Fruit fly (Drosophila melanogaster) whole organism, embryonic: ENCODE measurements around the gene Rab23.

Experiments used
- Ada2b ChIP-seq: fragments of 200-800 bp; sonication (Bioruptor generic); IDR thresholded peaks from 2 replicates; pipeline ENCODE4 v1.3.6; 2022; ENCODE audit warnings: missing biosample characterization, missing genetic modification characterization
- CG10147 ChIP-seq: fragments of 200-800 bp; sonication (Bioruptor generic); optimal IDR thresholded peaks from 2 replicates; lab custom pipeline; 2019; ENCODE audit warnings: missing biosample characterization, mild to moderate bottlenecking, missing genetic modification characterization, moderate library complexity
- CG10462 ChIP-seq: fragments of 200-800 bp; sonication (Bioruptor generic); optimal IDR thresholded peaks from 2 replicates; lab custom pipeline; 2016; ENCODE audit warnings: missing biosample characterization, missing genetic modification characterization
- CG10654 ChIP-seq: fragments of 200-800 bp; sonication (Bioruptor generic); optimal IDR thresholded peaks from 2 replicates; lab custom pipeline; 2016; ENCODE audit warnings: missing biosample characterization, missing genetic modification characterization
- CG10979 ChIP-seq: fragments of 200-800 bp; sonication (Bioruptor generic); optimal IDR thresholded peaks from 2 replicates; lab custom pipeline; 2018; ENCODE audit warnings: missing biosample characterization, mild to moderate bottlenecking, missing genetic modification characterization, moderate library complexity
- CG11085 ChIP-seq: fragments of 200-800 bp; sonication (Bioruptor generic); IDR thresholded peaks from 2 replicates; pipeline ENCODE4 v1.3.6; 2022; ENCODE audit warnings: missing biosample characterization, missing genetic modification characterization
- CG11560 ChIP-seq: fragments of 200-800 bp; sonication (Bioruptor generic); IDR thresholded peaks from 3 replicates; pipeline ENCODE4 v1.3.6; 2022; ENCODE audit warnings: missing biosample characterization, missing genetic modification characterization
- CG12155 ChIP-seq: fragments of 200-800 bp; sonication (Bioruptor generic); optimal IDR thresholded peaks from 3 replicates; lab custom pipeline; 2016; ENCODE audit warnings: missing biosample characterization, missing genetic modification characterization
- CG17186 ChIP-seq: fragments of 200-800 bp; sonication (Bioruptor generic); optimal IDR thresholded peaks from 3 replicates; lab custom pipeline; 2017; ENCODE audit warnings: missing biosample characterization, missing genetic modification reagents, missing genetic modification characterization
- CG18476 ChIP-seq: fragments of 200-800 bp; sonication (Bioruptor generic); optimal IDR thresholded peaks from 2 replicates; lab custom pipeline; 2016; ENCODE audit warnings: missing biosample characterization, mild to moderate bottlenecking, missing genetic modification characterization
- CG2120 ChIP-seq: fragments of 200-800 bp; sonication (Bioruptor generic); optimal IDR thresholded peaks from 3 replicates; lab custom pipeline; 2016; ENCODE audit warnings: missing biosample characterization, missing genetic modification characterization
- CG2875 ChIP-seq: fragments of 200-800 bp; sonication (Bioruptor generic); optimal IDR thresholded peaks from 2 replicates; lab custom pipeline; 2017; ENCODE audit warnings: missing biosample characterization, mild to moderate bottlenecking, missing genetic modification characterization, missing genetic modification reagents
- CG30020 ChIP-seq: fragments of 200-800 bp; optimal IDR thresholded peaks from 2 replicates; lab custom pipeline; 2019; ENCODE audit warnings: missing biosample characterization, mild to moderate bottlenecking, missing genetic modification characterization, moderate library complexity
- CG30403 ChIP-seq: fragments of 200-800 bp; sonication (Bioruptor generic); optimal IDR thresholded peaks from 3 replicates; lab custom pipeline; 2016; ENCODE audit warnings: missing biosample characterization, missing genetic modification characterization
- CG31441 ChIP-seq: fragments of 200-800 bp; sonication (Bioruptor generic); IDR thresholded peaks from 2 replicates; pipeline ENCODE4 v1.3.6; 2022; ENCODE audit warnings: missing biosample characterization, missing genetic modification characterization
- CG6689 ChIP-seq: fragments of 200-800 bp; sonication (Bioruptor generic); IDR thresholded peaks from 2 replicates; pipeline ENCODE4 v1.3.6; 2022; ENCODE audit warnings: missing biosample characterization, missing genetic modification characterization
- CG8924 ChIP-seq: fragments of 200-800 bp; optimal IDR thresholded peaks from 3 replicates; lab custom pipeline; 2019; ENCODE audit warnings: missing biosample characterization, mild to moderate bottlenecking, missing genetic modification characterization, moderate library complexity
- Chrac-16 ChIP-seq: fragments of 200-800 bp; sonication (Bioruptor generic); optimal IDR thresholded peaks from 3 replicates; lab custom pipeline; 2016; ENCODE audit warnings: missing biosample characterization, missing genetic modification characterization
- CoRest ChIP-seq: fragments of 200-800 bp; sonication (Bioruptor generic); optimal IDR thresholded peaks from 3 replicates; lab custom pipeline; 2018; ENCODE audit warnings: missing biosample characterization, mild to moderate bottlenecking, missing genetic modification characterization, moderate library complexity
- D19A ChIP-seq: fragments of 200-800 bp; optimal IDR thresholded peaks from 3 replicates; lab custom pipeline; 2019; ENCODE audit warnings: missing biosample characterization, mild to moderate bottlenecking, missing genetic modification characterization, moderate library complexity
- E2f1 ChIP-seq: fragments of 200-800 bp; sonication (Bioruptor generic); IDR thresholded peaks from 2 replicates; pipeline ENCODE4 v1.3.6; 2022; ENCODE audit warnings: missing biosample characterization, missing genetic modification characterization
- Fer3 ChIP-seq: fragments of 200-800 bp; sonication (Bioruptor generic); optimal IDR thresholded peaks from 2 replicates; lab custom pipeline; 2018; ENCODE audit warnings: missing biosample characterization, mild to moderate bottlenecking, missing genetic modification characterization, moderate library complexity
- GATAe ChIP-seq: fragments of 200-800 bp; sonication (Bioruptor generic); conservative IDR thresholded peaks from 2 replicates; pipeline ENCODE4 v1.3.6; 2022; ENCODE audit warnings: missing biosample characterization, missing genetic modification characterization
- Lhr ChIP-seq: fragments of 200-800 bp; sonication (Bioruptor generic); optimal IDR thresholded peaks from 3 replicates; lab custom pipeline; 2017; ENCODE audit warnings: mild to moderate bottlenecking, missing biosample characterization, missing genetic modification reagents, missing genetic modification characterization
- Lpt ChIP-seq: fragments of >200 bp; optimal IDR thresholded peaks from 2 replicates; lab custom pipeline; 2018; ENCODE audit warnings: missing biosample characterization, missing genetic modification characterization
- Med ChIP-seq: fragments of 200-800 bp; sonication (Bioruptor generic); peaks from one replicate; lab custom pipeline; 2016; ENCODE audit warnings: missing biosample characterization, missing genetic modification characterization, mild to moderate bottlenecking, inconsistent platforms, moderate library complexity
- Nf-YB ChIP-seq: fragments of 200-800 bp; sonication (Bioruptor generic); optimal IDR thresholded peaks from 3 replicates; lab custom pipeline; 2019; ENCODE audit warnings: missing biosample characterization, mild to moderate bottlenecking, missing genetic modification characterization, moderate library complexity
- Oli ChIP-seq: fragments of 200-800 bp; sonication (Bioruptor generic); optimal IDR thresholded peaks from 2 replicates; lab custom pipeline; 2018; ENCODE audit warnings: missing biosample characterization, mild to moderate bottlenecking, missing genetic modification characterization, moderate library complexity
- Six4 ChIP-seq: fragments of 200-800 bp; sonication (Bioruptor generic); optimal IDR thresholded peaks from 2 replicates; lab custom pipeline; 2016; ENCODE audit warnings: missing biosample characterization, missing genetic modification characterization
- Spps ChIP-seq: fragments of 200-800 bp; sonication (Bioruptor generic); optimal IDR thresholded peaks from 2 replicates; lab custom pipeline; 2018; ENCODE audit warnings: missing biosample characterization, mild to moderate bottlenecking, missing genetic modification characterization
- bsh ChIP-seq, 2 experiments: fragments of 200-800 bp; sonication (Bioruptor generic); optimal IDR thresholded peaks; 2 replicates each; lab custom pipeline; 2017 to 2018; ENCODE audit warnings: mild to moderate bottlenecking in 2 of 2, missing biosample characterization in 2 of 2, missing genetic modification characterization in 2 of 2, moderate library complexity in 1 of 2
- exex ChIP-seq: fragments of 200-800 bp; sonication (Bioruptor generic); optimal IDR thresholded peaks from 4 replicates; lab custom pipeline; 2018; ENCODE audit warnings: missing biosample characterization, mild to moderate bottlenecking, missing genetic modification characterization, moderate library complexity
- fd96Cb ChIP-seq: fragments of 200-800 bp; sonication (Bioruptor generic); optimal IDR thresholded peaks from 2 replicates; lab custom pipeline; 2018; ENCODE audit warnings: missing biosample characterization, mild to moderate bottlenecking, missing genetic modification characterization, moderate library complexity
- gsb-n ChIP-seq: fragments of 200-800 bp; sonication (Bioruptor generic); optimal IDR thresholded peaks from 3 replicates; lab custom pipeline; 2018; ENCODE audit warnings: missing biosample characterization, mild to moderate bottlenecking, missing genetic modification characterization
- hkb ChIP-seq, 2 experiments: fragments of 200-800 bp in 1 of 2; fragments of >200 bp in 1 of 2; sonication (Bioruptor generic) in 1 of 2; IDR thresholded peaks in 1 of 2; optimal IDR thresholded peaks in 1 of 2; 2 replicates each; pipeline versions ENCODE4 v1.3.6 to Lab custom; 2017 to 2022; ENCODE audit warnings: missing biosample characterization in 1 of 2, missing genetic modification characterization in 1 of 2
- lilli ChIP-seq: fragments of 200-800 bp; sonication (Bioruptor generic); optimal IDR thresholded peaks from 3 replicates; lab custom pipeline; 2016; ENCODE audit warnings: missing biosample characterization, missing genetic modification characterization
- lola ChIP-seq, 3 experiments: fragments of >200 bp in 2 of 3; fragments of 200-800 bp in 1 of 3; sonication (Bioruptor generic) in 1 of 3; optimal IDR thresholded peaks; 2 replicates each; lab custom pipeline; 2017 to 2019; ENCODE audit warnings: missing biosample characterization in 3 of 3, missing genetic modification characterization in 3 of 3, mild to moderate bottlenecking in 1 of 3, moderate library complexity in 1 of 3
- onecut ChIP-seq: fragments of 200-800 bp; sonication (Bioruptor generic); IDR thresholded peaks from 2 replicates; pipeline ENCODE4 v1.3.6; 2022; ENCODE audit warnings: missing biosample characterization, missing genetic modification characterization
- pan ChIP-seq, 4 experiments: fragments of >200 bp in 3 of 4; fragments of 200-800 bp in 1 of 4; sonication (Bioruptor generic) in 1 of 4; optimal IDR thresholded peaks in 3 of 4; IDR thresholded peaks in 1 of 4; 2 replicates each; pipeline versions ENCODE4 v1.3.6 to Lab custom; 2017 to 2022; ENCODE audit warnings: missing biosample characterization in 2 of 4, missing genetic modification characterization in 2 of 4, mixed read lengths in 1 of 4
- prd ChIP-seq, 3 experiments: fragments of >200 bp in 2 of 3; fragments of 200-800 bp in 1 of 3; sonication (Bioruptor generic) in 1 of 3; optimal IDR thresholded peaks in 2 of 3; IDR thresholded peaks in 1 of 3; 2 replicates in 2 of 3; 3 replicates in 1 of 3; pipeline versions ENCODE4 v1.3.6 to Lab custom; 2017 to 2022; ENCODE audit warnings: missing biosample characterization in 1 of 3, missing genetic modification characterization in 1 of 3
- sob ChIP-seq: fragments of 200-800 bp; sonication (Bioruptor generic); IDR thresholded peaks from 2 replicates; pipeline ENCODE4 v1.3.6; 2022; ENCODE audit warnings: missing biosample characterization, missing genetic modification characterization
- trem ChIP-seq: fragments of 200-800 bp; optimal IDR thresholded peaks from 3 replicates; lab custom pipeline; 2019; ENCODE audit warnings: missing biosample characterization, mild to moderate bottlenecking, missing genetic modification characterization, moderate library complexity
- ttk ChIP-seq: fragments of 200-800 bp; sonication (Bioruptor generic); IDR thresholded peaks from 2 replicates; pipeline ENCODE4 v2.1.2; 2022; ENCODE audit warnings: missing biosample characterization, missing genetic modification characterization
- unpg ChIP-seq: fragments of 200-800 bp; sonication (Bioruptor generic); optimal IDR thresholded peaks from 3 replicates; lab custom pipeline; 2018; ENCODE audit warnings: missing biosample characterization, mild to moderate bottlenecking, missing genetic modification characterization, moderate library complexity
- zen ChIP-seq: fragments of 200-800 bp; sonication (Bioruptor generic); optimal IDR thresholded peaks from 3 replicates; lab custom pipeline; 2018; ENCODE audit warnings: missing biosample characterization, mild to moderate bottlenecking, missing genetic modification characterization, moderate library complexity

The Rab23 gene

dm6 chr3R:5636519-5637430 lies 48.5 kb downstream of the Rab23 start, which contains the start of the genes CG31548 and CG12170 (continued):
- TF ChIP-seq Spps (tag; lab: Kevin White, UChicago) (peak; percentile 27), trem (tag; lab: Kevin White, UChicago) (peak; percentile 57), CG6689 (peak; percentile 58; the same call in 1 of the 2 replicates), CG10147 (GFP tag; lab: Kevin White, UChicago) (peak; percentile 23), E2f1 (GFP tag; lab: Robert Waterston, UW) (peak; percentile 39; the same call in 1 of the 2 replicates), lola (GFP tag; optimal IDR thresholded peaks at IDR 0.05; lab: Kevin White, UChicago) (peak in 1 of 3 experiments; percentile 56), Fer3 (tag; lab: Kevin White, UChicago) (peak; percentile 45), unpg (GFP tag; lab: Kevin White, UChicago) (peak; percentile 60), CG2120 (peak; percentile 62), CG30020 (tag; lab: Kevin White, UChicago) (peak; percentile 64), CG12155 (GFP tag; lab: Kevin White, UChicago) (peak; percentile 31), zen (peak; percentile 15), CG18476 (GFP tag; lab: Kevin White, UChicago) (peak; percentile 34), CG10654 (GFP tag; lab: Kevin White, UChicago) (peak; percentile 30), CG31441 (GFP tag; lab: Robert Waterston, UW) (peak; percentile 68), CG2875 (peak; percentile 18), CG10462 (peak; percentile 39), CG11560 (tag; lab: Robert Waterston, UW) (no peak), lilli (peak; percentile 53), CG30403 (GFP tag; lab: Kevin White, UChicago) (peak; percentile 53), Ada2b (GFP tag; lab: Robert Waterston, UW) (0 out of 2 replicates have a peak, but pooled peaks have one; percentile 26), hkb (optimal IDR thresholded peaks at IDR 0.05; lab: Kevin White, UChicago) (no peak), hkb (GFP tag; IDR thresholded peaks at IDR 0.05; lab: Robert Waterston, UW) (peak; percentile 75), onecut (GFP tag; lab: Robert Waterston, UW) (no peak), D19A (tag; lab: Kevin White, UChicago) (peak; percentile 53), CG8924 (tag; lab: Kevin White, UChicago) (peak; percentile 65), pan (optimal IDR thresholded peaks at IDR 0.05; lab: Kevin White, UChicago) (no peak), pan (GFP tag; optimal IDR thresholded peaks at IDR 0.05 in 1 of 2, IDR thresholded peaks at IDR 0.05 in 1 of 2) (peak in 1 of 2 experiments; percentile 48), Nf-YB (peak; percentile 46), gsb-n (tag; lab: Kevin White, UChicago) (peak; percentile 31), sob (GFP tag; lab: Robert Waterston, UW) (0 out of 2 replicates have a peak, but pooled peaks have one; percentile 15), CG17186 (GFP tag; lab: Kevin White, UChicago) (no peak), Chrac-16 (GFP tag; lab: Kevin White, UChicago) (peak; percentile 39), ttk (GFP tag; lab: Robert Waterston, UW) (0 out of 2 replicates have a peak, but pooled peaks have one; percentile 15), CG11085 (no peak), Six4 (GFP tag; lab: Kevin White, UChicago) (peak; percentile 64), Lpt (GFP tag; lab: Kevin White, UChicago) (no peak), GATAe (GFP tag; lab: Robert Waterston, UW) (no peak), CG10979 (tag; lab: Kevin White, UChicago) (peak; percentile 57), Lhr (GFP tag; lab: Kevin White, UChicago) (peak; percentile 19), exex (no peak), fd96Cb (tag; lab: Kevin White, UChicago) (peak; percentile 35), bsh (GFP tag; optimal IDR thresholded peaks at IDR 0.05; lab: Kevin White, UChicago) (peak in 1 of 2 experiments; percentile 59), CoRest (tag; lab: Kevin White, UChicago) (peak; percentile 47), Med (GFP tag; lab: Kevin White, UChicago) (peak; percentile 83), Oli (peak; percentile 15), prd (optimal IDR thresholded peaks at IDR 0.05; lab: Kevin White, UChicago) (no peak), prd (GFP tag; IDR thresholded peaks at IDR 0.05; lab: Robert Waterston, UW) (peak; percentile 42; the same call in 1 of the 3 replicates)
